Fruit fly (Drosophila melanogaster): ENCODE results near the gene Lamtor4.

DNA sequence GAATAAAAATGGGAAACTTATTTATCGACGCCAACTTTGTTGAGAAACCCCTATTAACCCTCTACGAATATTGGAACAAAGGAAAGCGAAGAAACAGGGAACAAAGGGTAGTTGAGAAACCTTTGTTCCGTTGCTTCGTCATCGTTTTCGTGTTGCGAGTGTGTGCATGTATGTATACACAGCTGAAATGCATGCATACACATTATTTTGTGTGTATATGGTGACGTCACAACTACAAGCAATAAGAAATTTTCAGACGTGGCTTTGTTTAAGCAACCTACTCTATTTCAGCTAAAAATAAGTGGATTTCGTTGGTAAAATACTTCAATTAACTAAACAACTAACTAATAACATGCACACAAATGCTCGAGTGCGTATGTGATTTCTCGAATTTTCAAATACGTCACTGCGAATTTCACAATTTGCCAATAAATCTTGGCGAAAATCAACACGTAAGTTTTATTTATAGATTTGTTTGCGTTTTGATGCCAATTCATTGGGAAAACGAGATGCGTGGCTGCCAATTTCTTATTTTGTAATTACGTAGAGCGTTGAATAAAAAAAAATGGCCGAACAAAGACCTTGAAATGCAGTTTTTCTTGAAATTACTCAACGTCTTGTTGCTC, 5.3 kb downstream of the Lamtor4 start:
- TF ChIP-seq salr (GFP tag; optimal IDR thresholded peaks at IDR 0.05), result no peak
- no peak for TF ChIP-seq esn (GFP tag; optimal IDR thresholded peaks at IDR 0.05)
- peak; percentile 60 for TF ChIP-seq CG6808 (GFP tag; optimal IDR thresholded peaks at IDR 0.05)
- no peak for TF ChIP-seq Ets96B (tag; optimal IDR thresholded peaks at IDR 0.05)
- no peak for TF ChIP-seq Eip75B (GFP tag; optimal IDR thresholded peaks at IDR 0.05)
- TF ChIP-seq CG1621 (tag; optimal IDR thresholded peaks at IDR 0.05), result no peak
- TF ChIP-seq CG31627 (GFP tag; optimal IDR thresholded peaks at IDR 0.05), result no peak
